Worm (Caenorhabditis elegans): Measurements from ENCODE around the gene Y32F6B.9.
A peak's percentile ranks its signal among the peaks of the same experiment; 100 is the strongest.

The Y32F6B.9 gene

DNA sequence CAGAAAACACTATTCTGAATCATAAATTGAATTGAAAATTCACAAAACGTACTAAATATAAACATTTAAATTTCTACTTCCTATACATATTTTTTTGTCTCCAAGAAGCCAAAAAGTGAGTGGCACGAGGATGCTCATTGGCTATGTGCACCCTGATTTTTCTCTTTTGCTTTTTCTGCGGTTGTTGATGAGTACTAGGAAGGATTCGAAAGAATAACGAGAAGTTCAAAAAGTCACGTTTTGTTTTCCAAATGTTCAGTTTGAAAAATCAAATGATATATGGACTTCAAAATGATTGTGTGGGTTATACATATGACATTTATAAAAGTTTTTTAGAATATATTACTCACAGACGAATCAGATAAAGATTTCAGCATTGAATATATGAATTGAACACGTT lies 13.8 kb upstream of the Y32F6B.9 start (continued):
- no peak for TF ChIP-seq ceh-62 (tag; optimal IDR thresholded peaks at IDR 0.05)
- TF ChIP-seq D1046.2 (GFP tag; IDR thresholded peaks at IDR 0.05), result no peak
- TF ChIP-seq zfp-2 (tag; optimal IDR thresholded peaks at IDR 0.05), result no peak
- peak in 1 of 2 experiments; percentile 89 for TF ChIP-seq hif-1 (tag; optimal IDR thresholded peaks at IDR 0.05)
- peak; percentile 86 for TF ChIP-seq aha-1 (tag)
- TF ChIP-seq fos-1 (tag; optimal IDR thresholded peaks at IDR 0.05), result no peak
- TF ChIP-seq ZK546.5 (tag; optimal IDR thresholded peaks at IDR 0.05), result no peak
- peak in 1 of 2 experiments; percentile 21 for TF ChIP-seq lsy-2 (tag; optimal IDR thresholded peaks at IDR 0.05)
- peak in 1 of 2 experiments; percentile 9 for TF ChIP-seq mdl-1 (tag; optimal IDR thresholded peaks at IDR 0.05)
- no peak for TF ChIP-seq lin-38 (GFP tag; IDR thresholded peaks at IDR 0.05)
- no peak for TF ChIP-seq snpc-1.2 (GFP tag; IDR thresholded peaks at IDR 0.05)
- no peak for TF ChIP-seq Y48G9A.11 (GFP tag; IDR thresholded peaks at IDR 0.05)

DNA sequence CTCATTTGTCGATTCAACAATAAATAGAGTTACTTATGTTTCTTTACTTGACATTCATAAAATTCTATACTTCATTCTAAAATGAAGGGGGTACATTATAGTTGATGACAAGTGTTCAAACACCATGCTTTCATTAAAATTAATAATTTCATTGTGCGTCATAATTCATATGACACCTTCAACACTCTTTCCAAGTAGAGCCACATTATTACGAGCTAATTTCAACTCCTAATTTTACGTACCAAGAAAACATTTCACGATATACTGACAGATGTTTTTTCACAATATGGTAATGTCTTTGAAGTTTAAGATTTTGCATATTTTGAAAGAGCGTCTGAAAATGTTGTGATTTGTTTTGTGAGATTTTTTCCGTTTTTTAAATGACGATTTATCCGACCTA lies 13.0 kb upstream of the Y32F6B.9 start:
- TF ChIP-seq cey-2 (tag; optimal IDR thresholded peaks at IDR 0.05; ENCODE audit: borderline replicate concordance, insufficient read depth), result no peak
- no peak for TF ChIP-seq rbr-2 (tag; optimal IDR thresholded peaks at IDR 0.05)
- no peak for TF ChIP-seq F37D6.2 (tag; optimal IDR thresholded peaks at IDR 0.05)
- TF ChIP-seq nhr-6 (tag; optimal IDR thresholded peaks at IDR 0.05), result no peak
- no peak for TF ChIP-seq R02D3.7 (tag; optimal IDR thresholded peaks at IDR 0.05)
- no peak for TF ChIP-seq mep-1 (tag; optimal IDR thresholded peaks at IDR 0.05)
- TF ChIP-seq zfp-3 (GFP tag; conservative IDR thresholded peaks at IDR 0.05), result no peak
- peak; percentile 85 for TF ChIP-seq aha-1 (tag)
- no peak for TF ChIP-seq daf-16 (GFP tag; optimal IDR thresholded peaks at IDR 0.05)
- TF ChIP-seq daf-16 (tag; optimal IDR thresholded peaks at IDR 0.05), result no peak
- no peak for TF ChIP-seq nhr-25 (tag; optimal IDR thresholded peaks at IDR 0.05; ENCODE audit: borderline replicate concordance, insufficient read depth)
- peak; percentile 0 for TF ChIP-seq nhr-48 (tag; optimal IDR thresholded peaks at IDR 0.05)
- no peak for TF ChIP-seq T20F7.1 (GFP tag; optimal IDR thresholded peaks at IDR 0.05)
- TF ChIP-seq hmg-1.1 (GFP tag; IDR thresholded peaks at IDR 0.05), result no peak
- TF ChIP-seq mxl-3 (GFP tag; optimal IDR thresholded peaks at IDR 0.05), result no peak
- no peak for TF ChIP-seq hlh-30 (tag; optimal IDR thresholded peaks at IDR 0.05; ENCODE audit: insufficient read depth)
- no peak for TF ChIP-seq fos-1 (tag; optimal IDR thresholded peaks at IDR 0.05)

DNA sequence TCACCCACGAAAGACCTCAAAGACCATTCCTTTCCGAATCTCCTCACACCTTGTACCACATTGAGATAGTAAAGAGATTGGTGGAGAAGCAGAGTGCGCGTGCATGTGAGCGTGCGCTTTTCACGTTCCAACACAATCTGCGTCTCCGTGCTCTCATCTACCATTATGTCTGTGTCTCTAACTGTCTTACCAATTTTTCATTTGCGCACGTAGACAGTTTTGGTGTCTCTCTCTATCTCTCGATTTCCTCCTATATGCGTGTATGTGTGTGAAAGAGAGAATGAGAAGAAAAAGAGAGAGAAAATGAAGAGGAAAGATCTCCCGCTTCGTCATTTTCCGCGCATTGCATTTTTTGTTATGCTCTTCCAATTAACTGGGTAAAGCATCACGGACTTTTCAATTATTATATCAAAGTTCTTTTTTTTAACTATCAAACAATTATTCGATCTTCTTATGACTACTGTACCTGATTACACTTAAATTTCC lies 11.8 kb upstream of the Y32F6B.9 start:
- TF ChIP-seq php-3 (GFP tag; IDR thresholded peaks at IDR 0.05) (peak; percentile 50), nhr-48 (tag; optimal IDR thresholded peaks at IDR 0.05) (peak; percentile 93), ama-1 (optimal IDR thresholded peaks at IDR 0.05) (peak; percentile 68), daf-16 (GFP tag; optimal IDR thresholded peaks at IDR 0.05) (peak in 1 of 2 experiments; percentile 5), daf-16 (tag; optimal IDR thresholded peaks at IDR 0.05) (peak; percentile 69), spr-3 (GFP tag; optimal IDR thresholded peaks at IDR 0.05) (peak; percentile 23), lin-1 (GFP tag; IDR thresholded peaks at IDR 0.05) (peak; percentile 74; the same call in 1 of the 2 replicates), lim-7 (GFP tag; IDR thresholded peaks at IDR 0.05) (no peak), jun-1 (tag; optimal IDR thresholded peaks at IDR 0.05) (peak; percentile 86), gei-8 (GFP tag; optimal IDR thresholded peaks at IDR 0.05) (peak; percentile 80), F37D6.2 (tag; optimal IDR thresholded peaks at IDR 0.05) (peak; percentile 79), sdz-12 (GFP tag; optimal IDR thresholded peaks at IDR 0.05) (no peak), ces-1 (GFP tag; optimal IDR thresholded peaks at IDR 0.05) (peak; percentile 37), R02D3.7 (tag; optimal IDR thresholded peaks at IDR 0.05) (no peak), ceh-28 (tag; optimal IDR thresholded peaks at IDR 0.05) (peak; percentile 46), ceh-62 (tag; optimal IDR thresholded peaks at IDR 0.05) (no peak), nhr-237 (tag; optimal IDR thresholded peaks at IDR 0.05) (peak; percentile 25), lin-29 (GFP tag; IDR thresholded peaks at IDR 0.05) (peak; percentile 61; the same call in 1 of the 2 replicates), daf-8 (GFP tag; IDR thresholded peaks at IDR 0.05) (no peak), nhr-6 (tag; optimal IDR thresholded peaks at IDR 0.05) (peak; percentile 96), nhr-41 (GFP tag; IDR thresholded peaks at IDR 0.05) (0 out of 2 replicates have a peak, but pooled peaks have one; percentile 34), Y48G9A.11 (GFP tag; IDR thresholded peaks at IDR 0.05) (no peak), arid-1 (GFP tag; conservative IDR thresholded peaks at IDR 0.05) (peak; percentile 82), nhr-42 (GFP tag; IDR thresholded peaks at IDR 0.05) (peak; percentile 52; the same call in 1 of the 2 replicates), hmg-1.1 (GFP tag; IDR thresholded peaks at IDR 0.05) (peak; percentile 83), ZK337.2 (GFP tag; IDR thresholded peaks at IDR 0.05) (no peak), set-16 (GFP tag; IDR thresholded peaks at IDR 0.05) (no peak), dmd-8 (GFP tag; IDR thresholded peaks at IDR 0.05) (0 out of 2 replicates have a peak, but pooled peaks have one; percentile 39), F26F4.8 (GFP tag; conservative IDR thresholded peaks at IDR 0.05) (no peak)
